Fruit fly (Drosophila melanogaster) whole organism, prepupa: ENCODE data around the gene Cyp6t1.

Experiments
- Blimp-1 ChIP-seq: fragments of 200-800 bp; sonication (Bioruptor generic); optimal IDR thresholded peaks from 3 replicates; lab custom pipeline; 2017; ENCODE audit warnings: missing biosample characterization, missing genetic modification characterization, mild to moderate bottlenecking, moderate library complexity, missing genetic modification reagents
- CG10631 ChIP-seq: fragments of 200-800 bp; sonication (Bioruptor generic); optimal IDR thresholded peaks from 2 replicates; lab custom pipeline; 2016; ENCODE audit warnings: missing biosample characterization, missing genetic modification characterization
- CG10669 ChIP-seq: fragments of 200-800 bp; sonication (Bioruptor generic); optimal IDR thresholded peaks from 3 replicates; lab custom pipeline; 2018; ENCODE audit warnings: missing biosample characterization, mild to moderate bottlenecking, missing genetic modification characterization, moderate library complexity
- CG11294 ChIP-seq: fragments of 200-800 bp; sonication (Bioruptor generic); IDR thresholded peaks from 2 replicates; pipeline ENCODE4 v1.3.6; 2022; ENCODE audit warnings: missing biosample characterization, missing genetic modification characterization
- CG11762 ChIP-seq: fragments of 200-800 bp; sonication (Bioruptor generic); optimal IDR thresholded peaks from 3 replicates; lab custom pipeline; 2016; ENCODE audit warnings: missing biosample characterization, missing genetic modification characterization; ENCODE audit not compliant: insufficient read depth
- CG11902 ChIP-seq: fragments of 200-800 bp; sonication (Bioruptor generic); optimal IDR thresholded peaks from 3 replicates; lab custom pipeline; 2016; ENCODE audit warnings: missing biosample characterization, missing genetic modification characterization
- CG15336 ChIP-seq: fragments of 200-800 bp; sonication (Bioruptor generic); IDR thresholded peaks from 2 replicates; pipeline ENCODE4 v1.3.6; 2022; ENCODE audit warnings: missing biosample characterization, missing genetic modification characterization
- CG1621 ChIP-seq: fragments of 200-800 bp; sonication (Bioruptor generic); optimal IDR thresholded peaks from 3 replicates; lab custom pipeline; 2018; ENCODE audit warnings: missing biosample characterization, mild to moderate bottlenecking, missing genetic modification characterization
- CG16779 ChIP-seq: fragments of 200-800 bp; sonication (Bioruptor generic); optimal IDR thresholded peaks from 3 replicates; lab custom pipeline; 2017; ENCODE audit warnings: missing biosample characterization, mild to moderate bottlenecking, missing genetic modification characterization
- CG3032 ChIP-seq: fragments of 200-800 bp; optimal IDR thresholded peaks from 2 replicates; lab custom pipeline; 2019; ENCODE audit warnings: missing biosample characterization, mild to moderate bottlenecking, missing genetic modification characterization, moderate library complexity
- CG31627 ChIP-seq: fragments of 200-800 bp; sonication (Bioruptor generic); optimal IDR thresholded peaks from 3 replicates; lab custom pipeline; 2016; ENCODE audit warnings: missing biosample characterization, missing genetic modification characterization
- CG32006 ChIP-seq: fragments of 200-800 bp; sonication (Bioruptor generic); optimal IDR thresholded peaks from 3 replicates; lab custom pipeline; 2017; ENCODE audit warnings: missing biosample characterization, mild to moderate bottlenecking, missing genetic modification characterization
- CG34406 ChIP-seq: fragments of 200-800 bp; sonication (Bioruptor generic); optimal IDR thresholded peaks from 3 replicates; lab custom pipeline; 2016; ENCODE audit warnings: missing biosample characterization, missing genetic modification characterization
- CG3919 ChIP-seq: fragments of 200-800 bp; sonication (Bioruptor generic); optimal IDR thresholded peaks from 3 replicates; lab custom pipeline; 2016; ENCODE audit warnings: missing biosample characterization, missing genetic modification characterization
- CG4318 ChIP-seq: fragments of 200-800 bp; sonication (Bioruptor generic); optimal IDR thresholded peaks from 3 replicates; lab custom pipeline; 2017; ENCODE audit warnings: missing biosample characterization, mild to moderate bottlenecking, missing genetic modification characterization
- CG6163 ChIP-seq: fragments of 200-800 bp; sonication (Bioruptor generic); IDR thresholded peaks from 3 replicates; pipeline ENCODE4 v1.3.6; 2022; ENCODE audit warnings: missing biosample characterization, missing genetic modification characterization
- CG6276 ChIP-seq: fragments of 200-800 bp; sonication (Bioruptor generic); optimal IDR thresholded peaks from 2 replicates; lab custom pipeline; 2017; ENCODE audit warnings: missing biosample characterization, mild to moderate bottlenecking, missing genetic modification characterization
- CG6792 ChIP-seq: fragments of 200-800 bp; sonication (Bioruptor generic); optimal IDR thresholded peaks from 3 replicates; lab custom pipeline; 2016; ENCODE audit warnings: missing biosample characterization, missing genetic modification characterization
- CG6808 ChIP-seq: fragments of 200-800 bp; sonication (Bioruptor generic); optimal IDR thresholded peaks from 3 replicates; lab custom pipeline; 2017; ENCODE audit warnings: missing biosample characterization, missing genetic modification characterization, mild to moderate bottlenecking, moderate library complexity, missing genetic modification reagents
- CG6854 ChIP-seq: fragments of 200-800 bp; sonication (Bioruptor generic); optimal IDR thresholded peaks from 2 replicates; lab custom pipeline; 2017; ENCODE audit warnings: missing biosample characterization, mild to moderate bottlenecking, missing genetic modification characterization
- CG7368 ChIP-seq: fragments of 200-800 bp; sonication (Bioruptor generic); optimal IDR thresholded peaks from 3 replicates; lab custom pipeline; 2016; ENCODE audit warnings: missing biosample characterization, missing genetic modification characterization
- CG8119 ChIP-seq: fragments of 200-800 bp; sonication (Bioruptor generic); IDR thresholded peaks from 3 replicates; pipeline ENCODE4 v1.3.6; 2022; ENCODE audit warnings: missing biosample characterization, missing genetic modification characterization
- CG8319 ChIP-seq: fragments of 200-800 bp; sonication (Bioruptor generic); optimal IDR thresholded peaks from 3 replicates; lab custom pipeline; 2016; ENCODE audit warnings: missing biosample characterization, missing genetic modification characterization
- CG8632 ChIP-seq: fragments of 200-800 bp; sonication (Bioruptor generic); optimal IDR thresholded peaks from 3 replicates; lab custom pipeline; 2016; ENCODE audit warnings: missing biosample characterization, missing genetic modification characterization
- Eip75B ChIP-seq: fragments of 200-800 bp; sonication (Bioruptor generic); optimal IDR thresholded peaks from 3 replicates; lab custom pipeline; 2016; ENCODE audit warnings: missing biosample characterization, missing genetic modification characterization
- Eip78C ChIP-seq: fragments of 200-800 bp; sonication (Bioruptor generic); peaks from one replicate; lab custom pipeline; 2016; ENCODE audit warnings: missing biosample characterization, missing genetic modification characterization
- Eip93F ChIP-seq: fragments of 200-800 bp; sonication (Bioruptor generic); optimal IDR thresholded peaks from 2 replicates; lab custom pipeline; 2016; ENCODE audit warnings: missing biosample characterization, mild to moderate bottlenecking, missing genetic modification characterization
- Ets96B ChIP-seq: fragments of 200-800 bp; optimal IDR thresholded peaks from 2 replicates; lab custom pipeline; 2019; ENCODE audit warnings: missing biosample characterization, mild to moderate bottlenecking, missing genetic modification characterization, moderate library complexity
- Hr39 ChIP-seq: fragments of 200-800 bp; sonication (Bioruptor generic); optimal IDR thresholded peaks from 2 replicates; lab custom pipeline; 2016; ENCODE audit warnings: missing biosample characterization, missing genetic modification characterization
- Hr4 ChIP-seq: fragments of 200-800 bp; sonication (Bioruptor generic); optimal IDR thresholded peaks from 3 replicates; lab custom pipeline; 2016; ENCODE audit warnings: missing biosample characterization, missing genetic modification characterization
- Lpt ChIP-seq: fragments of 200-800 bp; sonication (Bioruptor generic); optimal IDR thresholded peaks from 3 replicates; lab custom pipeline; 2016; ENCODE audit warnings: missing biosample characterization, missing genetic modification characterization
- Met ChIP-seq: fragments of 200-800 bp; sonication (Bioruptor generic); optimal IDR thresholded peaks from 3 replicates; lab custom pipeline; 2016; ENCODE audit warnings: missing biosample characterization, missing genetic modification characterization
- OdsH ChIP-seq: fragments of 200-800 bp; sonication (Bioruptor generic); optimal IDR thresholded peaks from 3 replicates; lab custom pipeline; 2016; ENCODE audit warnings: missing biosample characterization, missing genetic modification characterization
- Smox ChIP-seq: fragments of 200-800 bp; sonication (Bioruptor generic); optimal IDR thresholded peaks from 3 replicates; lab custom pipeline; 2016; ENCODE audit warnings: missing biosample characterization, missing genetic modification characterization
- Sox15 ChIP-seq: fragments of 200-800 bp; sonication (Bioruptor generic); optimal IDR thresholded peaks from 3 replicates; lab custom pipeline; 2016; ENCODE audit warnings: missing biosample characterization, missing genetic modification characterization
- achi ChIP-seq: fragments of 200-800 bp; sonication (Bioruptor generic); optimal IDR thresholded peaks from 3 replicates; lab custom pipeline; 2016; ENCODE audit warnings: missing biosample characterization, missing genetic modification characterization
- acj6 ChIP-seq: fragments of 200-800 bp; sonication (Bioruptor generic); optimal IDR thresholded peaks from 3 replicates; lab custom pipeline; 2016; ENCODE audit warnings: missing biosample characterization, missing genetic modification characterization
- cyc ChIP-seq: fragments of 200-800 bp; sonication (Bioruptor generic); optimal IDR thresholded peaks from 3 replicates; lab custom pipeline; 2016; ENCODE audit warnings: missing biosample characterization, missing genetic modification characterization
- dac ChIP-seq: fragments of 200-800 bp; sonication (Bioruptor generic); optimal IDR thresholded peaks from 2 replicates; lab custom pipeline; 2017; ENCODE audit warnings: missing biosample characterization, mild to moderate bottlenecking, missing genetic modification characterization
- dsx ChIP-seq: fragments of 200-800 bp; optimal IDR thresholded peaks from 3 replicates; lab custom pipeline; 2019; ENCODE audit warnings: missing biosample characterization, mild to moderate bottlenecking, missing genetic modification characterization, moderate library complexity; ENCODE audit not compliant: poor library complexity, severe bottlenecking
- eg ChIP-seq: fragments of 200-800 bp; sonication (Bioruptor generic); IDR thresholded peaks from 3 replicates; pipeline ENCODE4 v1.3.6; 2022; ENCODE audit warnings: missing biosample characterization, missing genetic modification characterization
- esn ChIP-seq: fragments of 200-800 bp; sonication (Bioruptor generic); optimal IDR thresholded peaks from 2 replicates; lab custom pipeline; 2016; ENCODE audit warnings: missing biosample characterization, mild to moderate bottlenecking, missing genetic modification characterization, moderate library complexity
- fd59A ChIP-seq: fragments of 200-800 bp; sonication (Bioruptor generic); optimal IDR thresholded peaks from 2 replicates; lab custom pipeline; 2017; ENCODE audit warnings: missing biosample characterization, mild to moderate bottlenecking, missing genetic modification characterization, missing genetic modification reagents
- fd85E ChIP-seq: fragments of 200-800 bp; sonication (Bioruptor generic); optimal IDR thresholded peaks from 3 replicates; lab custom pipeline; 2016; ENCODE audit warnings: missing biosample characterization, missing genetic modification characterization
- fkh ChIP-seq: fragments of 200-800 bp; sonication (Bioruptor generic); optimal IDR thresholded peaks from 3 replicates; lab custom pipeline; 2017; ENCODE audit warnings: missing biosample characterization, mild to moderate bottlenecking, missing genetic modification characterization, moderate library complexity
- pdm3 ChIP-seq: fragments of 200-800 bp; sonication (Bioruptor generic); optimal IDR thresholded peaks from 3 replicates; lab custom pipeline; 2016; ENCODE audit warnings: missing biosample characterization, missing genetic modification characterization
- salr ChIP-seq, 2 experiments: fragments of 200-800 bp; sonication (Bioruptor generic); optimal IDR thresholded peaks; 3 replicates each; lab custom pipeline; 2016 to 2018; ENCODE audit warnings: missing biosample characterization in 2 of 2, missing genetic modification characterization in 2 of 2, mild to moderate bottlenecking in 1 of 2
- spab ChIP-seq: fragments of 200-800 bp; sonication (Bioruptor generic); optimal IDR thresholded peaks from 2 replicates; lab custom pipeline; 2017; ENCODE audit warnings: missing biosample characterization, mild to moderate bottlenecking, missing genetic modification characterization, missing genetic modification reagents
- ss ChIP-seq, 2 experiments: fragments of 200-800 bp; sonication (Bioruptor generic); optimal IDR thresholded peaks; 2 replicates in 1 of 2; 3 replicates in 1 of 2; lab custom pipeline; 2017 to 2018; ENCODE audit warnings: mild to moderate bottlenecking in 2 of 2, missing biosample characterization in 2 of 2, missing genetic modification characterization in 2 of 2, moderate library complexity in 1 of 2
- svp ChIP-seq: fragments of 200-800 bp; sonication (Bioruptor generic); peaks from one replicate; lab custom pipeline; 2016; ENCODE audit warnings: missing biosample characterization, missing genetic modification characterization
- topi ChIP-seq: fragments of 200-800 bp; sonication (Bioruptor generic); optimal IDR thresholded peaks from 3 replicates; lab custom pipeline; 2016; ENCODE audit warnings: missing biosample characterization, missing genetic modification characterization
- vri ChIP-seq: fragments of 200-800 bp; sonication (Bioruptor generic); optimal IDR thresholded peaks from 3 replicates; lab custom pipeline; 2016; ENCODE audit warnings: missing biosample characterization, mild to moderate bottlenecking, missing genetic modification characterization

The Cyp6t1 gene

dm6 chrX:21519168-21519671 is at the start of gene Cyp6t1:
Cyp6t1 (minus strand) TSS chrX:21519218.
- peak; percentile 54 for TF ChIP-seq CG31627 (GFP tag; lab: Kevin White, UChicago)
- TF ChIP-seq Met (GFP tag; lab: Kevin White, UChicago), result peak; percentile 65
- TF ChIP-seq dac (GFP tag; lab: Kevin White, UChicago), result no peak
- TF ChIP-seq CG16779 (tag; lab: Kevin White, UChicago), result no peak
- peak; percentile 29 for TF ChIP-seq Hr4 (GFP tag; lab: Kevin White, UChicago)
- peak; percentile 51 for TF ChIP-seq Smox
- no peak for TF ChIP-seq Eip93F
- TF ChIP-seq CG11762, result no peak
- TF ChIP-seq CG3032 (tag; lab: Kevin White, UChicago), result no peak
- TF ChIP-seq eg, result 0 out of 3 replicates have a peak, but pooled peaks have one; percentile 10
- TF ChIP-seq OdsH (GFP tag; lab: Kevin White, UChicago), result peak; percentile 44
- no peak for TF ChIP-seq CG6163
- TF ChIP-seq Lpt, result no peak
- TF ChIP-seq CG6854 (GFP tag; lab: Kevin White, UChicago), result no peak
- no peak for TF ChIP-seq cyc (GFP tag; lab: Kevin White, UChicago)
- peak; percentile 14 for TF ChIP-seq fd59A (GFP tag; lab: Kevin White, UChicago)
- peak; percentile 12 for TF ChIP-seq Sox15
- peak; percentile 18 for TF ChIP-seq topi (GFP tag; lab: Kevin White, UChicago)
- peak; percentile 45 for TF ChIP-seq CG3919 (GFP tag; lab: Kevin White, UChicago)
- peak; percentile 66 for TF ChIP-seq CG32006 (GFP tag; lab: Kevin White, UChicago)
- no peak for TF ChIP-seq CG8319 (GFP tag; lab: Kevin White, UChicago)
- peak; percentile 69 for TF ChIP-seq esn (GFP tag; lab: Kevin White, UChicago)
- peak; percentile 36 for TF ChIP-seq CG6792 (GFP tag; lab: Kevin White, UChicago)
- TF ChIP-seq Ets96B, result peak; percentile 28
- peak; percentile 59 for TF ChIP-seq Hr39 (GFP tag; lab: Kevin White, UChicago)
- no peak for TF ChIP-seq fd85E
- TF ChIP-seq spab, result no peak
- TF ChIP-seq salr (GFP tag; optimal IDR thresholded peaks at IDR 0.05; lab: Kevin White, UChicago), result peak in 1 of 2 experiments; percentile 35
- TF ChIP-seq achi (GFP tag; lab: Kevin White, UChicago), result peak; percentile 33
- TF ChIP-seq CG1621 (tag; lab: Kevin White, UChicago), result no peak
- no peak; the same call in 1 of the 2 replicates for TF ChIP-seq CG15336
- peak; percentile 28 for TF ChIP-seq CG8632
- peak; percentile 22 for TF ChIP-seq CG10631 (GFP tag; lab: Kevin White, UChicago)
- peak in 1 of 2 experiments; percentile 8 for TF ChIP-seq ss (GFP tag; optimal IDR thresholded peaks at IDR 0.05; lab: Kevin White, UChicago)
- no peak for TF ChIP-seq CG11294 (GFP tag; lab: Robert Waterston, UW)
- TF ChIP-seq vri (GFP tag; lab: Kevin White, UChicago), result no peak
- TF ChIP-seq dsx (GFP tag; lab: Kevin White, UChicago), result no peak
- TF ChIP-seq pdm3, result peak; percentile 63
- no peak for TF ChIP-seq Eip75B (GFP tag; lab: Kevin White, UChicago)
- peak; percentile 27 for TF ChIP-seq CG6276
- TF ChIP-seq CG11902 (GFP tag; lab: Kevin White, UChicago), result no peak
- TF ChIP-seq fkh, result no peak
- peak; percentile 53 for TF ChIP-seq acj6 (GFP tag; lab: Kevin White, UChicago)
- TF ChIP-seq CG34406 (GFP tag; lab: Kevin White, UChicago), result peak; percentile 31
- TF ChIP-seq CG6808 (GFP tag; lab: Kevin White, UChicago), result peak; percentile 10
- peak; percentile 24 for TF ChIP-seq CG4318 (GFP tag; lab: Kevin White, UChicago)
- peak; percentile 81 for TF ChIP-seq svp
- peak; percentile 14 for TF ChIP-seq CG10669 (GFP tag; lab: Kevin White, UChicago)
- TF ChIP-seq CG7368 (GFP tag; lab: Kevin White, UChicago), result no peak
- no peak for TF ChIP-seq Blimp-1 (GFP tag; lab: Kevin White, UChicago)
- no peak for TF ChIP-seq CG8119 (GFP tag; lab: Robert Waterston, UW)
- peak; percentile 84 for TF ChIP-seq Eip78C
